Fruit fly (Drosophila melanogaster): ENCODE results near the gene AP-1gamma.

The AP-1gamma gene

DNA sequence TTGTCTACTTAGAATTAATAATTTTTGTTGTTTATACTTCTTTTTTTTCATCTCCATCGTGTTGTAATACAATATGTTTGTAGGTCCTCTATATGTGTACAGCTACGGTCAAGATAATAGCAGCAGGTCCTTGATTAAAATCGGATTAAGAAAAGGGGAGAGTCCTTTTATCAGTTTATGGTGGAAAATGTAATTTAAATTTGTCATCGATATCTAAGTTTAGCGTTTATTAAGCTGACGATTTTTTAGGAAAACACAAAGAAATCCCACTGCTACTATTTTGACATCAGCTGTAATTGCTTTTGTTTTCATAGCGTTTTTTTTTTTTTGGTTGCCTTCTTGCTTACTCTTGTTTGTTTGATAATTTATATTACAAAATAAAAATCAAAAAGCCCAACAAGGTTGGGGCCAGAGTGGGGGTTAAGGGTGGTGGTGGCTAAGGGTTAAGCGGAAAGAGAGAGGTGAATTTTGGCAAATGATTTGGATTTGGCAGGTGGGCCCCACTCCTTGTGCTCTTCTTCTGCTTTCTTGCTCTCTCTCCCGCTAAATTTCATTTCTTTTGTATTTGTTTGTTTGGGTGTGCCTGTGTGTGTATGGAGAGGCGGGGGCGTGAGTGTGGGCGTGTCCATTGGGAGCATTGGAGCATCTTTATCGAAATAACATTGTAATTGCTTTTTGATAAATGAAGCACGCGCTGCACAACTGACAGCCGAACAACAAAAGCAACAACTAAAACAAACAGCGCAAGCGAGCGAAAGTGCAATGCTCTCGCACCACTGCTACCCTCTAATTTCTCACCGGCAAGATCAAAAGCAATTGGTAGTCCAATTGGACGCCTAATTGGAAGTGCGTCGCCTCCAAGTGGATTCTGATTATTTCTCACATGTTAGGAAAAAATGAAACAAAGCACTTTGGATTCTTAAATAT is 12.6 kb downstream of the AP-1gamma start (continued):
- TF ChIP-seq insv (GFP tag; optimal IDR thresholded peaks at IDR 0.05) = peak; percentile 54 to 94
- no peak for TF ChIP-seq pzg (GFP tag; optimal IDR thresholded peaks at IDR 0.05)
- TF ChIP-seq CG11504 (tag; optimal IDR thresholded peaks at IDR 0.05) = peak; percentile 70
- peak; percentile 55 for TF ChIP-seq CG2712 (tag; optimal IDR thresholded peaks at IDR 0.05)
- 0 out of 2 replicates have a peak, but pooled peaks have one; percentile 9 for TF ChIP-seq Bgb (GFP tag; IDR thresholded peaks at IDR 0.05; ENCODE audit: partially characterized antibody)
- peak; percentile 23 for TF ChIP-seq CG8388 (GFP tag; optimal IDR thresholded peaks at IDR 0.05)
- no peak for TF ChIP-seq dimm (GFP tag; IDR thresholded peaks at IDR 0.05)
- 0 out of 2 replicates have a peak, but pooled peaks have one; percentile 32 for TF ChIP-seq E2f1 (GFP tag; IDR thresholded peaks at IDR 0.05)
- peak; percentile 34; the same call in 1 of the 2 replicates for TF ChIP-seq Rfx (GFP tag; IDR thresholded peaks at IDR 0.05)
- TF ChIP-seq CG9797 (GFP tag; optimal IDR thresholded peaks at IDR 0.05) = no peak
- TF ChIP-seq gro (GFP tag; optimal IDR thresholded peaks at IDR 0.05) = peak; percentile 7
- TF ChIP-seq CG13624 (GFP tag; optimal IDR thresholded peaks at IDR 0.05) = peak; percentile 14
- no peak for TF ChIP-seq ab (GFP tag; optimal IDR thresholded peaks at IDR 0.05)
- no peak for TF ChIP-seq Tbp (GFP tag; optimal IDR thresholded peaks at IDR 0.05)
- TF ChIP-seq seq (GFP tag; IDR thresholded peaks at IDR 0.05) = no peak
- peak; percentile 56 for TF ChIP-seq nmo (GFP tag; optimal IDR thresholded peaks at IDR 0.05)
- peak; percentile 24 for TF ChIP-seq tin (GFP tag; optimal IDR thresholded peaks at IDR 0.05)
- peak; percentile 40; the same call in 1 of the 3 replicates for TF ChIP-seq Mrtf (GFP tag; IDR thresholded peaks at IDR 0.05)
- peak; percentile 21 for TF ChIP-seq CG15514 (GFP tag; optimal IDR thresholded peaks at IDR 0.05)
- TF ChIP-seq CG31224 (GFP tag; IDR thresholded peaks at IDR 0.05) = no peak
- TF ChIP-seq bab2 (GFP tag; optimal IDR thresholded peaks at IDR 0.05) = peak; percentile 33
- peak; percentile 21 for TF ChIP-seq CG4424 (GFP tag; optimal IDR thresholded peaks at IDR 0.05)
- peak; percentile 12 for TF ChIP-seq CG4854 (GFP tag; optimal IDR thresholded peaks at IDR 0.05)
- TF ChIP-seq CG14014 (GFP tag; IDR thresholded peaks at IDR 0.05) = peak; percentile 47
- TF ChIP-seq her (GFP tag; optimal IDR thresholded peaks at IDR 0.05) = no peak
- TF ChIP-seq Dll (GFP tag; IDR thresholded peaks at IDR 0.05; ENCODE audit: partially characterized antibody) = no peak
- TF ChIP-seq CG17328 (GFP tag; IDR thresholded peaks at IDR 0.05) = peak; percentile 26; the same call in 1 of the 2 replicates
- TF ChIP-seq CG12391 (tag; optimal IDR thresholded peaks at IDR 0.05) = peak; percentile 45
- no peak for TF ChIP-seq CG3407 (GFP tag; optimal IDR thresholded peaks at IDR 0.05)
- TF ChIP-seq CG12659 (GFP tag; optimal IDR thresholded peaks at IDR 0.05) = peak; percentile 9
- no peak for TF ChIP-seq chn (GFP tag; optimal IDR thresholded peaks at IDR 0.05)
- TF ChIP-seq YL-1 (GFP tag; optimal IDR thresholded peaks at IDR 0.05) = no peak
- TF ChIP-seq Six4 (GFP tag; optimal IDR thresholded peaks at IDR 0.05) = peak; percentile 32
- TF ChIP-seq CG14441 (GFP tag; IDR thresholded peaks at IDR 0.05) = no peak
- TF ChIP-seq zfh2 (GFP tag; optimal IDR thresholded peaks at IDR 0.05) = no peak
- TF ChIP-seq Dp (GFP tag; optimal IDR thresholded peaks at IDR 0.05) = no peak
- TF ChIP-seq CG10979 (tag; optimal IDR thresholded peaks at IDR 0.05) = peak; percentile 55
- peak; percentile 20 for TF ChIP-seq az2 (GFP tag; optimal IDR thresholded peaks at IDR 0.05)
- peak; percentile 43 for TF ChIP-seq NK7.1 (GFP tag; optimal IDR thresholded peaks at IDR 0.05)
- TF ChIP-seq CG11695 (GFP tag; IDR thresholded peaks at IDR 0.05) = peak; percentile 31; the same call in 1 of the 3 replicates
- TF ChIP-seq Ets97D (GFP tag; optimal IDR thresholded peaks at IDR 0.05) = no peak
- TF ChIP-seq CG17359 (tag; optimal IDR thresholded peaks at IDR 0.05) = peak; percentile 66
- no peak for TF ChIP-seq wdn (GFP tag; IDR thresholded peaks at IDR 0.05)
- 0 out of 3 replicates have a peak, but pooled peaks have one; percentile 6 for TF ChIP-seq zfh1 (GFP tag; IDR thresholded peaks at IDR 0.05)
- TF ChIP-seq eyg (GFP tag; optimal IDR thresholded peaks at IDR 0.05) = no peak
- TF ChIP-seq Ets65A (GFP tag) = peak; percentile 77
- peak; percentile 20; the same call in 1 of the 2 replicates for TF ChIP-seq HLH3B (GFP tag; IDR thresholded peaks at IDR 0.05)
- peak; percentile 9 for TF ChIP-seq CG7786 (GFP tag; optimal IDR thresholded peaks at IDR 0.05)
- peak; percentile 14 for TF ChIP-seq CG15011 (GFP tag; optimal IDR thresholded peaks at IDR 0.05)
